Fruit fly (Drosophila melanogaster) Kc167 (cell line): ENCODE measurements around the gene Gclc.

Experiments used
- Myc ChIP-seq: fragments of >200 bp; optimal IDR thresholded peaks from 2 replicates; lab custom pipeline; 2017; ENCODE audit warnings: missing external identifiers
- h ChIP-seq: fragments of >200 bp; optimal IDR thresholded peaks from 3 replicates; lab custom pipeline; 2018; ENCODE audit warnings: missing external identifiers
- insv ChIP-seq: fragments of >200 bp; optimal IDR thresholded peaks from 3 replicates; lab custom pipeline; 2018; ENCODE audit warnings: missing external identifiers
- psq ChIP-seq: fragments of >200 bp; optimal IDR thresholded peaks from 2 replicates; lab custom pipeline; 2017; ENCODE audit warnings: missing external identifiers
- ttk ChIP-seq: sonication (Bioruptor generic); optimal IDR thresholded peaks from 2 replicates; lab custom pipeline; 2017; ENCODE audit warnings: missing external identifiers

DNA sequence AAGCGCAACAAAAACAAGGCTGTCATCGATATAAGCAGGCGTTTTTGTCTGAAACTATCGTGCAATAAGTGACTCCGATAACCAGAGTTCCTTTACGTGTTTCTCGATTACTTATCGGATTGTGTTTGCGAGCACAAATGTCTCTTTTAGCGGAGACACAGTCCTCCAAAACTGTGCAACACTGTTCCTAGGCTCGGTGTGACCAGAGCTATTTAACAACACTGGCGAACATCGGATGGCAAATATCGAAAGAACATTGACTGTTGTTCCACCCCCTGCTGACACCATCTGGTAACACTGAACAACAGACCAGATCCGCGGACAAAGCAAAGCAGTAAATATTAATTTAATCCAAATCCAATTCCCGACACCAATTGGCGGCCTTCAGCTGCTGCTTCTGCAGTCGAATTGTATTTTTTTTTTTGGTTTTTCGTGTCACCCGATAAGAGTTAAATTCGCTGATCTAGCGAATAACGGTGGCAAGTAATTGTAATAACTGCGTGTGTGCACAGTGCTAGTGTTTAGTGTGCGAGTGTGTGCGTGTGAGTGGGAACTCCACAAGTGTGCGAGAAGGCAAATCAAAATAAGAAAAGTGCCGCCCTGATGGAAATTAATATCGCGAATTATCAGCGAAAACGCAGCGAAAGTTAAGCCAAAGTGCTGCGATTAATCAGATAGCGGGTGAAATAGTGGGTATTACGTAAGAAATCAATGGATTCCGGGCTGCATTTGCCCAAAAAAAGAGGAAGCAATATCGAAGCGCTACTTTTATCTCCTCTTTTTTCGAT lies 54.4 kb downstream of the Gclc start, which contains the start of gene mys:
- TF ChIP-seq psq (lab: Kevin White, UChicago) (no peak), ttk (lab: Kevin White, UChicago) (no peak), h (lab: Kevin White, UChicago) (no peak), insv (lab: Kevin White, UChicago) (no peak), Myc (lab: Kevin White, UChicago) (no peak)
